Fruit fly (Drosophila melanogaster) whole organism, embryonic: ENCODE data around the gene CG32163.
A peak's percentile ranks its signal among the peaks of the same experiment; 100 is the strongest.

Source experiments
- Bgb ChIP-seq: fragments of 200-800 bp; sonication (Bioruptor generic); IDR thresholded peaks from 2 replicates; pipeline ENCODE4 v1.3.6; 2022; ENCODE audit warnings: missing biosample characterization, missing genetic modification characterization; ENCODE audit not compliant: partially characterized antibody
- CG10209 ChIP-seq: fragments of 200-800 bp; sonication (Bioruptor generic); optimal IDR thresholded peaks from 3 replicates; lab custom pipeline; 2017; ENCODE audit warnings: missing biosample characterization, mild to moderate bottlenecking, missing genetic modification characterization, missing genetic modification reagents
- CG10959 ChIP-seq: fragments of 200-800 bp; sonication (Bioruptor generic); IDR thresholded peaks from 2 replicates; pipeline ENCODE4 v1.3.6; 2022; ENCODE audit warnings: missing biosample characterization, missing genetic modification characterization
- CG12104 ChIP-seq: fragments of 200-800 bp; sonication (Bioruptor generic); optimal IDR thresholded peaks from 3 replicates; lab custom pipeline; 2016; ENCODE audit warnings: missing biosample characterization, missing genetic modification characterization
- CG13287 ChIP-seq: fragments of 200-800 bp; sonication (Bioruptor generic); IDR thresholded peaks from 2 replicates; pipeline ENCODE4 v1.3.6; 2022; ENCODE audit warnings: missing biosample characterization, missing genetic modification characterization; ENCODE audit not compliant: partially characterized antibody
- CG13775 ChIP-seq: fragments of 200-800 bp; sonication (Bioruptor generic); optimal IDR thresholded peaks from 3 replicates; lab custom pipeline; 2017; ENCODE audit warnings: missing biosample characterization, mild to moderate bottlenecking, missing genetic modification characterization
- CG14014 ChIP-seq: fragments of 200-800 bp; sonication (Bioruptor generic); IDR thresholded peaks from 2 replicates; pipeline ENCODE4 v1.3.6; 2022; ENCODE audit warnings: missing biosample characterization, missing genetic modification characterization
- CG15269 ChIP-seq: fragments of 200-800 bp; sonication (Bioruptor generic); optimal IDR thresholded peaks from 2 replicates; lab custom pipeline; 2018; ENCODE audit warnings: missing biosample characterization, mild to moderate bottlenecking, missing genetic modification characterization, moderate library complexity
- CG2199 ChIP-seq: fragments of 200-800 bp; sonication (Bioruptor generic); IDR thresholded peaks from 3 replicates; pipeline ENCODE4 v1.3.6; 2022; ENCODE audit warnings: missing biosample characterization, missing genetic modification characterization
- CG2875 ChIP-seq: fragments of 200-800 bp; sonication (Bioruptor generic); optimal IDR thresholded peaks from 2 replicates; lab custom pipeline; 2017; ENCODE audit warnings: missing biosample characterization, mild to moderate bottlenecking, missing genetic modification characterization, missing genetic modification reagents
- CG30403 ChIP-seq: fragments of 200-800 bp; sonication (Bioruptor generic); optimal IDR thresholded peaks from 3 replicates; lab custom pipeline; 2016; ENCODE audit warnings: missing biosample characterization, missing genetic modification characterization
- CG30431 ChIP-seq: fragments of 200-800 bp; sonication (Bioruptor generic); optimal IDR thresholded peaks from 2 replicates; lab custom pipeline; 2017; ENCODE audit warnings: missing biosample characterization, missing genetic modification characterization
- CG34422 ChIP-seq: fragments of 200-800 bp; sonication (Bioruptor generic); IDR thresholded peaks from 3 replicates; pipeline ENCODE4 v1.3.6; 2022; ENCODE audit warnings: missing biosample characterization, missing genetic modification characterization
- CG3838 ChIP-seq: fragments of 200-800 bp; sonication (Bioruptor generic); optimal IDR thresholded peaks from 3 replicates; lab custom pipeline; 2016; ENCODE audit warnings: missing biosample characterization, missing genetic modification characterization
- CG4707 ChIP-seq: fragments of 200-800 bp; sonication (Bioruptor generic); optimal IDR thresholded peaks from 2 replicates; lab custom pipeline; 2018; ENCODE audit warnings: missing biosample characterization, mild to moderate bottlenecking, missing genetic modification characterization, moderate library complexity
- CG8359 ChIP-seq: fragments of 200-800 bp; sonication (Bioruptor generic); optimal IDR thresholded peaks from 2 replicates; lab custom pipeline; 2017; ENCODE audit warnings: missing biosample characterization, mild to moderate bottlenecking, missing genetic modification characterization, borderline replicate concordance
- CG9609 ChIP-seq: fragments of 200-800 bp; sonication (Bioruptor generic); optimal IDR thresholded peaks from 3 replicates; lab custom pipeline; 2016; ENCODE audit warnings: missing biosample characterization, missing genetic modification characterization
- CTCF ChIP-seq: fragments of 200-800 bp; sonication (Bioruptor generic); optimal IDR thresholded peaks from 2 replicates; lab custom pipeline; 2017; ENCODE audit warnings: missing biosample characterization, mild to moderate bottlenecking, missing genetic modification characterization, moderate library complexity
- D19A ChIP-seq: fragments of 200-800 bp; optimal IDR thresholded peaks from 3 replicates; lab custom pipeline; 2019; ENCODE audit warnings: missing biosample characterization, mild to moderate bottlenecking, missing genetic modification characterization, moderate library complexity
- Dek ChIP-seq: fragments of 200-800 bp; sonication (Bioruptor generic); optimal IDR thresholded peaks from 3 replicates; lab custom pipeline; 2019; ENCODE audit warnings: missing biosample characterization, mild to moderate bottlenecking, missing genetic modification characterization, moderate library complexity
- Dfd ChIP-seq, 2 experiments: fragments of >200 bp; optimal IDR thresholded peaks; 2 replicates each; lab custom pipeline; 2017; ENCODE audit warnings: missing biosample characterization in 2 of 2, missing genetic modification characterization in 2 of 2
- Dp ChIP-seq: fragments of 200-800 bp; sonication (Bioruptor generic); optimal IDR thresholded peaks from 2 replicates; lab custom pipeline; 2018; ENCODE audit warnings: missing biosample characterization, mild to moderate bottlenecking, missing genetic modification characterization, moderate library complexity
- E2f1 ChIP-seq: fragments of 200-800 bp; sonication (Bioruptor generic); IDR thresholded peaks from 2 replicates; pipeline ENCODE4 v1.3.6; 2022; ENCODE audit warnings: missing biosample characterization, missing genetic modification characterization
- H15 ChIP-seq: fragments of 200-800 bp; sonication (Bioruptor generic); IDR thresholded peaks from 3 replicates; pipeline ENCODE4 v1.3.6; 2022; ENCODE audit warnings: missing biosample characterization, missing genetic modification characterization
- HLH3B ChIP-seq: fragments of 200-800 bp; sonication (Bioruptor generic); IDR thresholded peaks from 2 replicates; pipeline ENCODE4 v1.3.6; 2022; ENCODE audit warnings: missing biosample characterization, missing genetic modification characterization
- HLH54F ChIP-seq: fragments of 200-800 bp; sonication (Bioruptor generic); optimal IDR thresholded peaks from 3 replicates; lab custom pipeline; 2016; ENCODE audit warnings: missing biosample characterization, missing genetic modification characterization
- Hmx ChIP-seq: fragments of 200-800 bp; sonication (Bioruptor generic); optimal IDR thresholded peaks from 2 replicates; lab custom pipeline; 2016; ENCODE audit warnings: missing biosample characterization, missing genetic modification characterization
- Neu2 ChIP-seq: fragments of 200-800 bp; sonication (Bioruptor generic); optimal IDR thresholded peaks from 3 replicates; lab custom pipeline; 2016; ENCODE audit warnings: missing biosample characterization, missing genetic modification characterization, borderline replicate concordance
- Nf-YA ChIP-seq: fragments of 200-800 bp; sonication (Bioruptor generic); IDR thresholded peaks from 2 replicates; pipeline ENCODE4 v1.3.6; 2022; ENCODE audit warnings: missing biosample characterization, missing genetic modification characterization
- Ravus ChIP-seq: fragments of 200-800 bp; sonication (Bioruptor generic); IDR thresholded peaks from 2 replicates; pipeline ENCODE4 v1.3.6; 2022; ENCODE audit warnings: missing biosample characterization, missing genetic modification characterization
- TFAM ChIP-seq: fragments of 200-800 bp; sonication (Bioruptor generic); optimal IDR thresholded peaks from 2 replicates; lab custom pipeline; 2017; ENCODE audit warnings: missing biosample characterization, missing genetic modification characterization, inconsistent platforms
- amos ChIP-seq: fragments of 200-800 bp; sonication (Bioruptor generic); IDR thresholded peaks from 2 replicates; pipeline ENCODE4 v1.3.6; 2022; ENCODE audit warnings: missing biosample characterization, missing genetic modification characterization; ENCODE audit not compliant: partially characterized antibody
- bbx ChIP-seq: fragments of 200-800 bp; sonication (Bioruptor generic); IDR thresholded peaks from 2 replicates; pipeline ENCODE4 v1.3.6; 2022; ENCODE audit warnings: missing biosample characterization, missing genetic modification characterization; ENCODE audit not compliant: partially characterized antibody
- crp ChIP-seq, 2 experiments: fragments of 200-800 bp; sonication (Bioruptor generic); optimal IDR thresholded peaks; 2 replicates in 1 of 2; 3 replicates in 1 of 2; lab custom pipeline; 2017; ENCODE audit warnings: missing biosample characterization in 2 of 2, missing genetic modification characterization in 2 of 2, mild to moderate bottlenecking in 1 of 2, moderate library complexity in 1 of 2
- disco-r ChIP-seq: fragments of 200-800 bp; sonication (Bioruptor generic); optimal IDR thresholded peaks from 2 replicates; lab custom pipeline; 2016; ENCODE audit warnings: missing biosample characterization, missing genetic modification characterization
- gcm ChIP-seq: fragments of 200-800 bp; sonication (Bioruptor generic); optimal IDR thresholded peaks from 2 replicates; lab custom pipeline; 2019; ENCODE audit warnings: missing biosample characterization, mild to moderate bottlenecking, missing genetic modification characterization, moderate library complexity
- grau ChIP-seq: fragments of 200-800 bp; optimal IDR thresholded peaks from 3 replicates; lab custom pipeline; 2019; ENCODE audit warnings: missing biosample characterization, mild to moderate bottlenecking, missing genetic modification characterization, moderate library complexity
- kah ChIP-seq: fragments of 200-800 bp; sonication (Bioruptor generic); optimal IDR thresholded peaks from 2 replicates; lab custom pipeline; 2018; ENCODE audit warnings: missing biosample characterization, mild to moderate bottlenecking, missing genetic modification characterization
- lmd ChIP-seq: fragments of 200-800 bp; sonication (Bioruptor generic); IDR thresholded peaks from 2 replicates; pipeline ENCODE4 v1.3.6; 2022; ENCODE audit warnings: missing biosample characterization, missing genetic modification characterization
- pho ChIP-seq: fragments of 200-800 bp; sonication (Bioruptor generic); optimal IDR thresholded peaks from 2 replicates; lab custom pipeline; 2016; ENCODE audit warnings: missing biosample characterization, missing genetic modification characterization
- ro ChIP-seq: fragments of 200-800 bp; sonication (Bioruptor generic); IDR thresholded peaks from 2 replicates; pipeline ENCODE4 v1.3.6; 2022; ENCODE audit warnings: missing biosample characterization, missing genetic modification characterization
- seq ChIP-seq: fragments of 200-800 bp; sonication (Bioruptor generic); IDR thresholded peaks from 2 replicates; pipeline ENCODE4 v1.3.6; 2022; ENCODE audit warnings: missing biosample characterization, missing genetic modification characterization
- slbo ChIP-seq: fragments of 200-800 bp; sonication (Bioruptor generic); IDR thresholded peaks from 2 replicates; pipeline ENCODE4 v1.3.6; 2022; ENCODE audit warnings: missing biosample characterization, missing genetic modification characterization
- sob ChIP-seq: fragments of 200-800 bp; sonication (Bioruptor generic); IDR thresholded peaks from 2 replicates; pipeline ENCODE4 v1.3.6; 2022; ENCODE audit warnings: missing biosample characterization, missing genetic modification characterization
- stc ChIP-seq: fragments of 200-800 bp; sonication (Bioruptor generic); IDR thresholded peaks from 2 replicates; pipeline ENCODE4 v1.3.6; 2022; ENCODE audit warnings: missing biosample characterization, missing genetic modification characterization
- stwl ChIP-seq: fragments of 200-800 bp; sonication (Bioruptor generic); optimal IDR thresholded peaks from 3 replicates; lab custom pipeline; 2018; ENCODE audit warnings: missing biosample characterization, mild to moderate bottlenecking, missing genetic modification characterization, moderate library complexity
- sug ChIP-seq: fragments of 200-800 bp; optimal IDR thresholded peaks from 2 replicates; lab custom pipeline; 2019; ENCODE audit warnings: missing biosample characterization, mild to moderate bottlenecking, missing genetic modification characterization, moderate library complexity
- tll ChIP-seq, 2 experiments: fragments of 200-800 bp in 1 of 2; fragments of >200 bp in 1 of 2; sonication (Bioruptor generic) in 1 of 2; optimal IDR thresholded peaks; 2 replicates each; lab custom pipeline; 2017 to 2019; ENCODE audit warnings: missing biosample characterization in 2 of 2, missing genetic modification characterization in 2 of 2, mild to moderate bottlenecking in 1 of 2, moderate library complexity in 1 of 2
- ttk ChIP-seq: fragments of 200-800 bp; sonication (Bioruptor generic); IDR thresholded peaks from 2 replicates; pipeline ENCODE4 v2.1.2; 2022; ENCODE audit warnings: missing biosample characterization, missing genetic modification characterization
- tup ChIP-seq: fragments of 200-800 bp; sonication (Bioruptor generic); optimal IDR thresholded peaks from 2 replicates; lab custom pipeline; 2016; ENCODE audit warnings: missing biosample characterization, mild to moderate bottlenecking, missing genetic modification characterization, moderate library complexity
- zfh1 ChIP-seq: fragments of 200-800 bp; sonication (Bioruptor generic); IDR thresholded peaks from 3 replicates; pipeline ENCODE4 v1.3.6; 2022; ENCODE audit warnings: missing biosample characterization, missing genetic modification characterization

Gene CG32163

DNA sequence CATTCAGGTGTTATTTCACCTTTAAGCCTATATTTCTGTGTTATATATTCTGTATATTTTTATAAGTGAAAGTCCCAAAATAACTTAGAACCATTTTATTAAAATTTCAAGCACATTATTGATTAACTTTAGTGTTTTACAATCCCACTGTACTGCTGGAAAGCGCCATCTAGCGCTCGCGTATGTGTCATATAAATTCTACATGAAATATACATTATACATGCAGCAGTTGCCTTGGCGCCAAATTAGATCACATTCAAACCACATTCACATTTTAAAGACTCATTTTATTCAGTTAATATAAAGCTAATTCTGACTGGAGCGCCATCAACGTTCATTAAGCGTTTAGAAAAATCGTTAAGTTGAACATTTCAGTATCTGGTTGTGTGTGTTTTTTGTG, 23.6 kb upstream of the CG32163 start (continued):
- TF ChIP-seq H15 (GFP tag; lab: Robert Waterston, UW), result no peak
- TF ChIP-seq CG8359 (GFP tag; lab: Kevin White, UChicago), result no peak
- no peak for TF ChIP-seq stc
- no peak for TF ChIP-seq Ravus
- TF ChIP-seq CG10959 (GFP tag; lab: Robert Waterston, UW), result no peak
- no peak for TF ChIP-seq Dfd (GFP tag; optimal IDR thresholded peaks at IDR 0.05; lab: Kevin White, UChicago)
- no peak for TF ChIP-seq CG30431 (GFP tag; lab: Kevin White, UChicago)
- no peak for TF ChIP-seq disco-r (GFP tag; lab: Kevin White, UChicago)
- no peak for TF ChIP-seq D19A (tag; lab: Kevin White, UChicago)
- peak; percentile 41; the same call in 1 of the 2 replicates for TF ChIP-seq slbo (GFP tag; lab: Robert Waterston, UW)
- TF ChIP-seq Dek (tag; lab: Kevin White, UChicago), result no peak
- TF ChIP-seq CG30403, result peak; percentile 23
- TF ChIP-seq TFAM (GFP tag; lab: Kevin White, UChicago), result no peak
- no peak for TF ChIP-seq seq (GFP tag; lab: Robert Waterston, UW)
- TF ChIP-seq CG12104 (GFP tag; lab: Kevin White, UChicago), result no peak
- no peak for TF ChIP-seq ttk (GFP tag; lab: Robert Waterston, UW)
- no peak for TF ChIP-seq CG3838 (GFP tag; lab: Kevin White, UChicago)
- no peak; the same call in 1 of the 2 replicates for TF ChIP-seq CG13287 (GFP tag; lab: Robert Waterston, UW)
- peak; percentile 83 for TF ChIP-seq Dp
- TF ChIP-seq ro (GFP tag; lab: Robert Waterston, UW), result no peak
- no peak for TF ChIP-seq pho (GFP tag; lab: Kevin White, UChicago)
- TF ChIP-seq kah, result no peak
- TF ChIP-seq Hmx (GFP tag; lab: Kevin White, UChicago), result no peak
- TF ChIP-seq CG14014 (GFP tag; lab: Robert Waterston, UW), result 0 out of 2 replicates have a peak, but pooled peaks have one; percentile 6
- peak; percentile 7; the same call in 1 of the 3 replicates for TF ChIP-seq CG34422 (GFP tag; lab: Robert Waterston, UW)
- TF ChIP-seq CG2199, result no peak; the same call in 2 of the 3 replicates
- TF ChIP-seq Neu2 (GFP tag; lab: Kevin White, UChicago), result no peak
- no peak for TF ChIP-seq Nf-YA (GFP tag; lab: Robert Waterston, UW)
- no peak for TF ChIP-seq gcm
- peak; percentile 54 for TF ChIP-seq Bgb (GFP tag; lab: Robert Waterston, UW)
- TF ChIP-seq HLH54F (GFP tag; lab: Kevin White, UChicago), result no peak
- no peak for TF ChIP-seq tll (GFP tag; optimal IDR thresholded peaks at IDR 0.05; lab: Kevin White, UChicago)
- TF ChIP-seq lmd (GFP tag; lab: Robert Waterston, UW), result peak; percentile 4; the same call in 1 of the 2 replicates
- peak; percentile 54; the same call in 1 of the 2 replicates for TF ChIP-seq amos (GFP tag; lab: Robert Waterston, UW)
- TF ChIP-seq tup (GFP tag; lab: Kevin White, UChicago), result no peak
- no peak for TF ChIP-seq CG15269 (tag; lab: Kevin White, UChicago)
- TF ChIP-seq sug (tag; lab: Kevin White, UChicago), result no peak
- TF ChIP-seq E2f1 (GFP tag; lab: Robert Waterston, UW), result no peak
- no peak for TF ChIP-seq CG9609
- no peak for TF ChIP-seq crp (GFP tag; optimal IDR thresholded peaks at IDR 0.05; lab: Kevin White, UChicago)
- TF ChIP-seq CG4707 (GFP tag; lab: Kevin White, UChicago), result peak; percentile 96
- peak; percentile 33; the same call in 1 of the 2 replicates for TF ChIP-seq bbx (GFP tag; lab: Robert Waterston, UW)
- TF ChIP-seq grau (tag; lab: Kevin White, UChicago), result no peak
- TF ChIP-seq HLH3B (GFP tag; lab: Robert Waterston, UW), result no peak
- 0 out of 3 replicates have a peak, but pooled peaks have one; percentile 51 for TF ChIP-seq zfh1 (GFP tag; lab: Robert Waterston, UW)
- peak; percentile 34 for TF ChIP-seq stwl
- 0 out of 2 replicates have a peak, but pooled peaks have one; percentile 15 for TF ChIP-seq sob (GFP tag; lab: Robert Waterston, UW)
- TF ChIP-seq CG13775 (GFP tag; lab: Kevin White, UChicago), result no peak
- no peak for TF ChIP-seq CG2875
- TF ChIP-seq CG10209, result no peak
- TF ChIP-seq CTCF, result peak; percentile 95
